Worm (Caenorhabditis elegans): Measurements from ENCODE around the gene ifas-2.

DNA sequence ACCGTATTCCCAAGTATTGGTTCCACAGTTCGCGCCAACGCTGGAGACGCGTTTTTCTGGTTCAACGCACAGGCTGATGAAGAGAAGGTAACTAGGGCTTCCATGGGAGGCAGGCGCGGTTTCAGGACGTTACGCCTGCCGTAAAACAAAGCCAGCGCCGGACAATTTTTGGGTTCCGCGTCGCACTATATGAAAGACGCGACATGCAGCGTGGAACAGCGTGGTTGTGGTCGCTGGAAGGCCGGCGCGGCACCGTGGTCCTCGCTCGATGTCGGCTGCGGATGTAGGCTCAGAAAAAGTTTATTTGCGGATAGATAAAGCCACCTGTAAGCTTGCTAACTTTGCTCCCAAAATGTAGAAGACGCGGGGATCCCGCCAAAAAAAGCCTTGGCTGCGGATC, 50.3 kb downstream of the ifas-2 start:
- TF ChIP-seq unc-98 (GFP tag; IDR thresholded peaks at IDR 0.05), result no peak
- TF ChIP-seq nhr-237 (tag; optimal IDR thresholded peaks at IDR 0.05), result no peak
- TF ChIP-seq ztf-11 (tag; optimal IDR thresholded peaks at IDR 0.05), result no peak
- TF ChIP-seq rnt-1 (tag; optimal IDR thresholded peaks at IDR 0.05), result no peak
- no peak for TF ChIP-seq alr-1 (tag; optimal IDR thresholded peaks at IDR 0.05; ENCODE audit: borderline replicate concordance)
- no peak for TF ChIP-seq fkh-10 (GFP tag; optimal IDR thresholded peaks at IDR 0.05)

All from whole organism, L1 larva.